Fruit fly (Drosophila melanogaster) whole organism, embryonic: ENCODE measurements around the gene CG45045.

Source experiments
- Atf6 ChIP-seq: fragments of 200-800 bp; sonication (Bioruptor generic); IDR thresholded peaks from 2 replicates; pipeline ENCODE4 v1.3.6; 2022; ENCODE audit warnings: missing biosample characterization, missing genetic modification characterization
- Bdp1 ChIP-seq: fragments of 200-800 bp; sonication (Bioruptor generic); optimal IDR thresholded peaks from 3 replicates; lab custom pipeline; 2016; ENCODE audit warnings: missing biosample characterization, missing genetic modification characterization
- CG10321 ChIP-seq: fragments of 200-800 bp; sonication (Bioruptor generic); IDR thresholded peaks from 2 replicates; pipeline ENCODE4 v1.3.6; 2022; ENCODE audit warnings: missing biosample characterization, missing genetic modification characterization
- CG11247 ChIP-seq: fragments of 200-800 bp; sonication (Bioruptor generic); IDR thresholded peaks from 2 replicates; pipeline ENCODE4 v1.3.6; 2022; ENCODE audit warnings: missing biosample characterization, missing genetic modification characterization
- CG11456 ChIP-seq: fragments of 200-800 bp; sonication (Bioruptor generic); IDR thresholded peaks from 3 replicates; pipeline ENCODE4 v1.3.6; 2022; ENCODE audit warnings: missing biosample characterization, missing genetic modification characterization
- CG12071 ChIP-seq: fragments of 200-800 bp; sonication (Bioruptor generic); optimal IDR thresholded peaks from 3 replicates; lab custom pipeline; 2018; ENCODE audit warnings: missing biosample characterization, mild to moderate bottlenecking, missing genetic modification characterization
- CG12299 ChIP-seq: fragments of 200-800 bp; sonication (Bioruptor generic); optimal IDR thresholded peaks from 2 replicates; lab custom pipeline; 2018; ENCODE audit warnings: missing biosample characterization, mild to moderate bottlenecking, missing genetic modification characterization
- CG13287 ChIP-seq: fragments of 200-800 bp; sonication (Bioruptor generic); IDR thresholded peaks from 2 replicates; pipeline ENCODE4 v1.3.6; 2022; ENCODE audit warnings: missing biosample characterization, missing genetic modification characterization; ENCODE audit not compliant: partially characterized antibody
- CG13624 ChIP-seq: fragments of 200-800 bp; sonication (Bioruptor generic); optimal IDR thresholded peaks from 2 replicates; lab custom pipeline; 2016; ENCODE audit warnings: missing biosample characterization, missing genetic modification characterization
- CG16815 ChIP-seq: fragments of 200-800 bp; sonication (Bioruptor generic); optimal IDR thresholded peaks from 3 replicates; lab custom pipeline; 2017; ENCODE audit warnings: missing biosample characterization, mild to moderate bottlenecking, missing genetic modification characterization
- CG17568 ChIP-seq: fragments of 200-800 bp; sonication (Bioruptor generic); optimal IDR thresholded peaks from 2 replicates; lab custom pipeline; 2018; ENCODE audit warnings: missing biosample characterization, mild to moderate bottlenecking, missing genetic modification characterization, moderate library complexity
- CG18011 ChIP-seq: fragments of 200-800 bp; sonication (Bioruptor generic); optimal IDR thresholded peaks from 2 replicates; lab custom pipeline; 2017; ENCODE audit warnings: missing biosample characterization, missing genetic modification characterization, mild to moderate bottlenecking, moderate library complexity, missing genotype
- CG31365 ChIP-seq: fragments of 200-800 bp; sonication (Bioruptor generic); optimal IDR thresholded peaks from 2 replicates; lab custom pipeline; 2018; ENCODE audit warnings: missing biosample characterization, mild to moderate bottlenecking, missing genetic modification characterization
- CG3407 ChIP-seq: fragments of 200-800 bp; sonication (Bioruptor generic); optimal IDR thresholded peaks from 2 replicates; lab custom pipeline; 2018; ENCODE audit warnings: missing biosample characterization, mild to moderate bottlenecking, missing genetic modification characterization
- CG4328 ChIP-seq: fragments of 200-800 bp; sonication (Bioruptor generic); optimal IDR thresholded peaks from 3 replicates; lab custom pipeline; 2017; ENCODE audit warnings: missing biosample characterization, missing genetic modification reagents, missing genetic modification characterization
- CG7271 ChIP-seq: fragments of 200-800 bp; sonication (Bioruptor generic); optimal IDR thresholded peaks from 2 replicates; lab custom pipeline; 2018; ENCODE audit warnings: missing biosample characterization, mild to moderate bottlenecking, missing genetic modification characterization, moderate library complexity
- CG7839 ChIP-seq: fragments of 200-800 bp; sonication (Bioruptor generic); optimal IDR thresholded peaks from 3 replicates; lab custom pipeline; 2018; ENCODE audit warnings: missing biosample characterization, mild to moderate bottlenecking, missing genetic modification characterization, moderate library complexity
- CG9609 ChIP-seq: fragments of 200-800 bp; sonication (Bioruptor generic); optimal IDR thresholded peaks from 3 replicates; lab custom pipeline; 2016; ENCODE audit warnings: missing biosample characterization, missing genetic modification characterization
- CTCF ChIP-seq: fragments of 200-800 bp; sonication (Bioruptor generic); optimal IDR thresholded peaks from 2 replicates; lab custom pipeline; 2017; ENCODE audit warnings: missing biosample characterization, mild to moderate bottlenecking, missing genetic modification characterization, moderate library complexity
- Dek ChIP-seq: fragments of 200-800 bp; sonication (Bioruptor generic); optimal IDR thresholded peaks from 3 replicates; lab custom pipeline; 2019; ENCODE audit warnings: missing biosample characterization, mild to moderate bottlenecking, missing genetic modification characterization, moderate library complexity
- Doc3 ChIP-seq: fragments of 200-800 bp; sonication (Bioruptor generic); IDR thresholded peaks from 3 replicates; pipeline ENCODE4 v1.3.6; 2022; ENCODE audit warnings: missing biosample characterization, missing genetic modification characterization; ENCODE audit not compliant: partially characterized antibody
- H2.0 ChIP-seq: fragments of 200-800 bp; sonication (Bioruptor generic); IDR thresholded peaks from 2 replicates; pipeline ENCODE4 v1.3.6; 2022; ENCODE audit warnings: missing biosample characterization, missing genetic modification characterization
- HmgD ChIP-seq: fragments of 200-800 bp; sonication (Bioruptor generic); optimal IDR thresholded peaks from 3 replicates; lab custom pipeline; 2016; ENCODE audit warnings: missing biosample characterization, missing genetic modification characterization
- HmgZ ChIP-seq: fragments of 200-800 bp; sonication (Bioruptor generic); optimal IDR thresholded peaks from 2 replicates; lab custom pipeline; 2018; ENCODE audit warnings: missing biosample characterization, mild to moderate bottlenecking, missing genetic modification characterization
- Lim3 ChIP-seq: fragments of 200-800 bp; sonication (Bioruptor generic); IDR thresholded peaks from 2 replicates; pipeline ENCODE4 v1.3.6; 2022; ENCODE audit warnings: missing biosample characterization, missing genetic modification characterization
- Lpt ChIP-seq: fragments of >200 bp; optimal IDR thresholded peaks from 2 replicates; lab custom pipeline; 2018; ENCODE audit warnings: missing biosample characterization, missing genetic modification characterization
- Myb ChIP-seq: fragments of 200-800 bp; sonication (Bioruptor generic); optimal IDR thresholded peaks from 2 replicates; lab custom pipeline; 2016; ENCODE audit warnings: missing biosample characterization, missing genetic modification characterization
- Nf-YB ChIP-seq: fragments of 200-800 bp; sonication (Bioruptor generic); optimal IDR thresholded peaks from 3 replicates; lab custom pipeline; 2019; ENCODE audit warnings: missing biosample characterization, mild to moderate bottlenecking, missing genetic modification characterization, moderate library complexity
- Pdp1 ChIP-seq, 2 experiments: fragments of 200-800 bp; sonication (Bioruptor generic); optimal IDR thresholded peaks; 3 replicates each; lab custom pipeline; 2016; ENCODE audit warnings: missing biosample characterization in 2 of 2, missing genetic modification characterization in 2 of 2, mild to moderate bottlenecking in 1 of 2, moderate library complexity in 1 of 2
- Stat92E ChIP-seq, 3 experiments: fragments of >200 bp in 2 of 3; fragments of 200-800 bp in 1 of 3; sonication (Bioruptor generic) in 1 of 3; optimal IDR thresholded peaks; 2 replicates each; lab custom pipeline; 2017 to 2019; ENCODE audit warnings: missing biosample characterization in 3 of 3, missing genetic modification characterization in 3 of 3, mild to moderate bottlenecking in 1 of 3, moderate library complexity in 1 of 3
- Tbp ChIP-seq: fragments of >200 bp; optimal IDR thresholded peaks from 2 replicates; lab custom pipeline; 2018; ENCODE audit warnings: missing biosample characterization, missing genetic modification characterization
- Usf ChIP-seq: fragments of 200-800 bp; sonication (Bioruptor generic); optimal IDR thresholded peaks from 2 replicates; lab custom pipeline; 2017; ENCODE audit warnings: missing genotype, missing biosample characterization, missing genetic modification characterization
- chif ChIP-seq, 2 experiments: fragments of 200-800 bp; sonication (Bioruptor generic); optimal IDR thresholded peaks; 3 replicates each; lab custom pipeline; 2016; ENCODE audit warnings: missing biosample characterization in 2 of 2, missing genetic modification characterization in 2 of 2
- chinmo ChIP-seq: fragments of 200-800 bp; sonication (Bioruptor generic); IDR thresholded peaks from 4 replicates; pipeline ENCODE4 v1.3.6; 2022; ENCODE audit warnings: missing biosample characterization, missing genetic modification characterization; ENCODE audit not compliant: partially characterized antibody
- dm ChIP-seq: fragments of 200-800 bp; sonication (Bioruptor generic); optimal IDR thresholded peaks from 3 replicates; lab custom pipeline; 2016; ENCODE audit warnings: missing biosample characterization, missing genetic modification characterization
- dmrt99B ChIP-seq: fragments of 200-800 bp; sonication (Bioruptor generic); optimal IDR thresholded peaks from 2 replicates; lab custom pipeline; 2018; ENCODE audit warnings: missing biosample characterization, mild to moderate bottlenecking, missing genetic modification characterization, moderate library complexity
- fd3F ChIP-seq: fragments of 200-800 bp; sonication (Bioruptor generic); optimal IDR thresholded peaks from 2 replicates; lab custom pipeline; 2018; ENCODE audit warnings: missing biosample characterization, mild to moderate bottlenecking, missing genetic modification characterization, moderate library complexity
- fd64A ChIP-seq: fragments of 200-800 bp; sonication (Bioruptor generic); optimal IDR thresholded peaks from 3 replicates; lab custom pipeline; 2018; ENCODE audit warnings: missing biosample characterization, mild to moderate bottlenecking, missing genetic modification characterization
- fd96Cb ChIP-seq: fragments of 200-800 bp; sonication (Bioruptor generic); optimal IDR thresholded peaks from 2 replicates; lab custom pipeline; 2018; ENCODE audit warnings: missing biosample characterization, mild to moderate bottlenecking, missing genetic modification characterization, moderate library complexity
- gcm ChIP-seq: fragments of 200-800 bp; sonication (Bioruptor generic); optimal IDR thresholded peaks from 2 replicates; lab custom pipeline; 2019; ENCODE audit warnings: missing biosample characterization, mild to moderate bottlenecking, missing genetic modification characterization, moderate library complexity
- lab ChIP-seq: fragments of 200-800 bp; sonication (Bioruptor generic); optimal IDR thresholded peaks from 3 replicates; lab custom pipeline; 2017; ENCODE audit warnings: missing biosample characterization, missing genetic modification characterization, mild to moderate bottlenecking, moderate library complexity, missing genetic modification reagents
- nerfin-1 ChIP-seq: fragments of 200-800 bp; sonication (Bioruptor generic); optimal IDR thresholded peaks from 3 replicates; lab custom pipeline; 2019; ENCODE audit warnings: missing biosample characterization, mild to moderate bottlenecking, missing genetic modification characterization, moderate library complexity
- oc ChIP-seq: fragments of 200-800 bp; sonication (Bioruptor generic); optimal IDR thresholded peaks from 2 replicates; lab custom pipeline; 2018; ENCODE audit warnings: missing biosample characterization, mild to moderate bottlenecking, missing genetic modification characterization, moderate library complexity
- sisA ChIP-seq: fragments of 200-800 bp; sonication (Bioruptor generic); IDR thresholded peaks from 2 replicates; pipeline ENCODE4 v1.3.6; 2022; ENCODE audit warnings: missing biosample characterization, missing genetic modification characterization
- slou ChIP-seq: fragments of 200-800 bp; sonication (Bioruptor generic); optimal IDR thresholded peaks from 3 replicates; lab custom pipeline; 2016; ENCODE audit warnings: missing biosample characterization, missing genetic modification characterization
- tap ChIP-seq: fragments of 200-800 bp; optimal IDR thresholded peaks from 3 replicates; lab custom pipeline; 2019; ENCODE audit warnings: missing biosample characterization, mild to moderate bottlenecking, missing genetic modification characterization, moderate library complexity
- tin ChIP-seq: fragments of 200-800 bp; sonication (Bioruptor generic); optimal IDR thresholded peaks from 3 replicates; lab custom pipeline; 2016; ENCODE audit warnings: missing biosample characterization, missing genetic modification characterization
- ttk ChIP-seq: fragments of 200-800 bp; sonication (Bioruptor generic); IDR thresholded peaks from 2 replicates; pipeline ENCODE4 v2.1.2; 2022; ENCODE audit warnings: missing biosample characterization, missing genetic modification characterization
- unc-4 ChIP-seq: fragments of 200-800 bp; sonication (Bioruptor generic); IDR thresholded peaks from 2 replicates; pipeline ENCODE4 v1.3.6; 2022; ENCODE audit warnings: missing biosample characterization, missing genetic modification characterization; ENCODE audit not compliant: partially characterized antibody
- zen ChIP-seq: fragments of 200-800 bp; sonication (Bioruptor generic); optimal IDR thresholded peaks from 3 replicates; lab custom pipeline; 2018; ENCODE audit warnings: missing biosample characterization, mild to moderate bottlenecking, missing genetic modification characterization, moderate library complexity

The CG45045 gene

DNA sequence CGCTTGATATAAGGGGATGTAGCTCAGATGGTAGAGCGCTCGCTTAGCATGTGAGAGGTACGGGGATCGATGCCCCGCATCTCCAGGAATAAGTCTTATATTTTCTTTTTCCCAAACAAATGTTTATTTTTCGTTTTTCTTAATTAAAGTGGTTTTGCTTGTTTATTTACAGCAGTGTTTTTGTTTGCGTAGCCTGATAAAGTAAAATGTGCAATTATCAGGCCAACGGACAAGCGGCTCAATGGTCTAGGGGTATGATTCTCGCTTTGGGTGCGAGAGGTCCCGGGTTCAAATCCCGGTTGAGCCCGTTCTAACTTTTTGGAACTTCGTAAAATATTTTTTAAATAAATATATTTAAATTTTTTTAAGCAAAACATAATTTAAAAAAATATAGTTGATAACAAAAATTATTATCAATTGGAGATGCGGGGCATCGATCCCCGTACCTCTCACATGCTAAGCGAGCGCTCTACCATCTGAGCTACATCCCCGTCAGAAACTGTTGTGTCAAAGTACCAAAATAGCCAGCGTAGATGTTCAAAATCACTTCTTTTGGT, 47.6 kb upstream of the CG45045 start (continued):
- TF ChIP-seq CTCF (no peak), CG3407 (GFP tag; lab: Kevin White, UChicago) (no peak), dmrt99B (tag; lab: Kevin White, UChicago) (peak; percentile 48), zen (tag; lab: Kevin White, UChicago) (no peak), CG12299 (tag; lab: Kevin White, UChicago) (no peak), CG7839 (tag; lab: Kevin White, UChicago) (peak; percentile 37), CG12071 (GFP tag; lab: Kevin White, UChicago) (peak; percentile 36), CG31365 (tag; lab: Kevin White, UChicago) (peak; percentile 25), HmgZ (tag; lab: Kevin White, UChicago) (no peak), Lpt (GFP tag; lab: Kevin White, UChicago) (no peak), CG10321 (GFP tag; lab: Robert Waterston, UW) (no peak), Lim3 (GFP tag; lab: Robert Waterston, UW) (no peak), Tbp (no peak), ttk (GFP tag; lab: Robert Waterston, UW) (no peak), sisA (no peak), oc (peak; percentile 7), gcm (peak; percentile 51), lab (GFP tag; lab: Kevin White, UChicago) (peak; percentile 0), Stat92E (GFP tag; optimal IDR thresholded peaks at IDR 0.05; lab: Kevin White, UChicago) (peak in 1 of 3 experiments; percentile 57), fd96Cb (tag; lab: Kevin White, UChicago) (no peak), Myb (GFP tag; lab: Kevin White, UChicago) (no peak), CG13624 (GFP tag; lab: Kevin White, UChicago) (no peak), nerfin-1 (tag; lab: Kevin White, UChicago) (peak; percentile 29), CG13287 (peak; percentile 68), chinmo (GFP tag; lab: Robert Waterston, UW) (peak; percentile 56; the same call in 1 of the 4 replicates), tap (tag; lab: Kevin White, UChicago) (peak; percentile 29), chif (GFP tag; optimal IDR thresholded peaks at IDR 0.05; lab: Kevin White, UChicago) (no peak), tin (GFP tag; lab: Kevin White, UChicago) (no peak), CG9609 (no peak), Atf6 (no peak), HmgD (GFP tag; lab: Kevin White, UChicago) (no peak), slou (GFP tag; lab: Kevin White, UChicago) (no peak), Dek (tag; lab: Kevin White, UChicago) (peak; percentile 39), CG18011 (GFP tag; lab: Kevin White, UChicago) (no peak), Usf (GFP tag; lab: Kevin White, UChicago) (no peak), fd64A (GFP tag; lab: Kevin White, UChicago) (no peak), CG16815 (GFP tag; lab: Kevin White, UChicago) (no peak), CG4328 (peak; percentile 12), CG7271 (tag; lab: Kevin White, UChicago) (no peak), Bdp1 (GFP tag; lab: Kevin White, UChicago) (peak; percentile 99), Doc3 (GFP tag; lab: Robert Waterston, UW) (peak; percentile 49; the same call in 1 of the 3 replicates), unc-4 (GFP tag; lab: Robert Waterston, UW) (peak; percentile 60; the same call in 1 of the 2 replicates), CG11456 (GFP tag; lab: Robert Waterston, UW) (no peak), Pdp1 (GFP tag; optimal IDR thresholded peaks at IDR 0.05; lab: Kevin White, UChicago) (no peak), CG17568 (GFP tag; lab: Kevin White, UChicago) (peak; percentile 46), dm (GFP tag; lab: Kevin White, UChicago) (no peak), fd3F (GFP tag; lab: Kevin White, UChicago) (no peak), CG11247 (no peak), Nf-YB (no peak), H2.0 (GFP tag; lab: Robert Waterston, UW) (no peak)
